Fruit fly (Drosophila melanogaster): ENCODE measurements around the gene Dci.

The Dci gene

dm6 chr3L:880851-881250 is 29.7 kb downstream of the Dci start:
- TF ChIP-seq crol (GFP tag; IDR thresholded peaks at IDR 0.05) = peak; percentile 58
- TF ChIP-seq CG8290 (GFP tag; optimal IDR thresholded peaks at IDR 0.05) = no peak
- peak in 1 of 2 experiments; percentile 37 for TF ChIP-seq CG8290 (tag; optimal IDR thresholded peaks at IDR 0.05)
- TF ChIP-seq mirr (GFP tag; optimal IDR thresholded peaks at IDR 0.05) = no peak
- TF ChIP-seq CG3163 (GFP tag; optimal IDR thresholded peaks at IDR 0.05) = peak; percentile 50
- peak; percentile 29 for TF ChIP-seq nom (GFP tag; optimal IDR thresholded peaks at IDR 0.05)
- no peak for TF ChIP-seq unpg (GFP tag; optimal IDR thresholded peaks at IDR 0.05)
- TF ChIP-seq chinmo (GFP tag; IDR thresholded peaks at IDR 0.05; ENCODE audit: partially characterized antibody) = peak; percentile 73; the same call in 3 of the 4 replicates
- no peak for TF ChIP-seq HLH54F (GFP tag; optimal IDR thresholded peaks at IDR 0.05)
- TF ChIP-seq zen2 (GFP tag; IDR thresholded peaks at IDR 0.05; ENCODE audit: partially characterized antibody) = 0 out of 3 replicates have a peak, but pooled peaks have one; percentile 16
- peak; percentile 79 to 83 for TF ChIP-seq Trl (optimal IDR thresholded peaks at IDR 0.05)
- TF ChIP-seq Trl (GFP tag; optimal IDR thresholded peaks at IDR 0.05) = no peak
- 0 out of 2 replicates have a peak, but pooled peaks have one; percentile 18 for TF ChIP-seq chm (GFP tag; IDR thresholded peaks at IDR 0.05)
- peak; percentile 15 for TF ChIP-seq CTCF (GFP tag; optimal IDR thresholded peaks at IDR 0.05)
- peak; percentile 33 for TF ChIP-seq cg (GFP tag; optimal IDR thresholded peaks at IDR 0.05)

dm6 chr3L:881496-882235 is 30.5 kb downstream of the Dci start, which contains the start of gene CG13907:
TSS of gene CG13907 (minus strand) at chr3L:882013.
- peak; percentile 8 for TF ChIP-seq kni (GFP tag; optimal IDR thresholded peaks at IDR 0.05)
- peak; percentile 49 for TF ChIP-seq wek (GFP tag; optimal IDR thresholded peaks at IDR 0.05)
- 0 out of 3 replicates have a peak, but pooled peaks have one; percentile 26 for TF ChIP-seq HLH4C (GFP tag; IDR thresholded peaks at IDR 0.05; ENCODE audit: partially characterized antibody)
- no peak for TF ChIP-seq CG16863 (GFP tag; optimal IDR thresholded peaks at IDR 0.05)
- TF ChIP-seq bsh (GFP tag; optimal IDR thresholded peaks at IDR 0.05) = peak in 1 of 2 experiments; percentile 15
- peak; percentile 26 for TF ChIP-seq MTF-1 (GFP tag; optimal IDR thresholded peaks at IDR 0.05; ENCODE audit: borderline replicate concordance)
- TF ChIP-seq pros (GFP tag; optimal IDR thresholded peaks at IDR 0.05) = peak; percentile 99
- peak; percentile 59 for TF ChIP-seq nerfin-1 (tag; optimal IDR thresholded peaks at IDR 0.05)
- TF ChIP-seq yki (optimal IDR thresholded peaks at IDR 0.05) = peak; percentile 26
- TF ChIP-seq crp (GFP tag; optimal IDR thresholded peaks at IDR 0.05) = peak in 1 of 2 experiments; percentile 67
- peak; percentile 22 for TF ChIP-seq cg (GFP tag; optimal IDR thresholded peaks at IDR 0.05)
- TF ChIP-seq CG4282 (GFP tag; optimal IDR thresholded peaks at IDR 0.05) = no peak
- TF ChIP-seq CG13287 (GFP tag; IDR thresholded peaks at IDR 0.05; ENCODE audit: partially characterized antibody) = peak; percentile 43; the same call in 1 of the 2 replicates
- TF ChIP-seq en (GFP tag; optimal IDR thresholded peaks at IDR 0.05) = no peak
- no peak for TF ChIP-seq CG8290 (GFP tag; optimal IDR thresholded peaks at IDR 0.05)
- TF ChIP-seq CG8290 (tag; optimal IDR thresholded peaks at IDR 0.05) = peak in 1 of 2 experiments; percentile 10
- peak; percentile 60; the same call in 2 of the 3 replicates for TF ChIP-seq CG34224 (GFP tag; IDR thresholded peaks at IDR 0.05; ENCODE audit: partially characterized antibody)
- TF ChIP-seq run (tag; optimal IDR thresholded peaks at IDR 0.05) = no peak
- peak; percentile 42; the same call in 1 of the 2 replicates for TF ChIP-seq ttk (GFP tag; IDR thresholded peaks at IDR 0.05)
- TF ChIP-seq CG4424 (GFP tag; optimal IDR thresholded peaks at IDR 0.05) = no peak
- peak; percentile 87 to 93 for TF ChIP-seq Trl (optimal IDR thresholded peaks at IDR 0.05)
- peak; percentile 40 for TF ChIP-seq Trl (GFP tag; optimal IDR thresholded peaks at IDR 0.05)
- 0 out of 3 replicates have a peak, but pooled peaks have one; percentile 17 for TF ChIP-seq knrl (GFP tag; IDR thresholded peaks at IDR 0.05; ENCODE audit: partially characterized antibody)
- TF ChIP-seq CG17385 (GFP tag; optimal IDR thresholded peaks at IDR 0.05) = peak; percentile 16
- TF ChIP-seq CG8478 (optimal IDR thresholded peaks at IDR 0.05) = no peak
- TF ChIP-seq HLHmδ (GFP tag; optimal IDR thresholded peaks at IDR 0.05) = peak; percentile 5
- peak; percentile 44; the same call in 1 of the 4 replicates for TF ChIP-seq Dll (GFP tag; IDR thresholded peaks at IDR 0.05; ENCODE audit: partially characterized antibody)
- peak; percentile 78 for TF ChIP-seq Med (GFP tag)
- TF ChIP-seq lbe (GFP tag; optimal IDR thresholded peaks at IDR 0.05) = peak; percentile 15
- TF ChIP-seq sd (tag; optimal IDR thresholded peaks at IDR 0.05) = peak; percentile 10
- TF ChIP-seq CG9797 (GFP tag; optimal IDR thresholded peaks at IDR 0.05) = no peak
- no peak for TF ChIP-seq CG2875 (GFP tag; optimal IDR thresholded peaks at IDR 0.05)
- no peak for TF ChIP-seq ftz-f1 (GFP tag; optimal IDR thresholded peaks at IDR 0.05)
- no peak for TF ChIP-seq Atf-2 (GFP tag; optimal IDR thresholded peaks at IDR 0.05)
- TF ChIP-seq zen2 (GFP tag; IDR thresholded peaks at IDR 0.05; ENCODE audit: partially characterized antibody) = peak; percentile 47; the same call in 2 of the 3 replicates
- TF ChIP-seq chinmo (GFP tag; IDR thresholded peaks at IDR 0.05; ENCODE audit: partially characterized antibody) = peak; percentile 82
- TF ChIP-seq ewg (GFP tag; optimal IDR thresholded peaks at IDR 0.05) = peak; percentile 63
- TF ChIP-seq CG32767 (GFP tag; IDR thresholded peaks at IDR 0.05) = 0 out of 2 replicates have a peak, but pooled peaks have one; percentile 16

Data from whole organism, embryonic.